Worm (Caenorhabditis elegans): Measurements from ENCODE around the gene srd-47.

DNA sequence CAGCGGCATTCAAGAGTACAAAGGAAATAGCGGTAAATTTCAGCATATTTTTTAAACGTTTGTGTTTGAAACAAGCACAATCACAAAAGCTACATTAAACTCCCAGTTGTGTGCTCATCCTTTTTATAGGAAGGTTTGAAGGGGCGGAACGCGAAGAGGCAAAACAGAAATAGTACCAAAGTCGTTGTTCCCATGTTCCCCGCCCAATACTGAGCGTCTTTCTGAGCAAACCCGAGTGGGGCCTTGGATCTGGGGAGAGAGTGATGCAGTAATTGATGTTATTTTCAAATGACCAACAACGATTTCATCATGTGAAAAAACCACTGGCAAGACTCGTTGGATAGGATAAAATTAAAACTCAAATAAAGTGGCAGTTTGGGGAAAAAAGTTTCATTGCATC is 7.9 kb downstream of the srd-47 start, which contains the start of gene zig-2:
- TF ChIP-seq nhr-11 (tag; optimal IDR thresholded peaks at IDR 0.05) (no peak), ceh-28 (tag; optimal IDR thresholded peaks at IDR 0.05) (no peak), fos-1 (tag; optimal IDR thresholded peaks at IDR 0.05) (no peak), nhr-43 (tag; optimal IDR thresholded peaks at IDR 0.05; ENCODE audit: poor library complexity, severe bottlenecking) (no peak), ceh-16 (tag; optimal IDR thresholded peaks at IDR 0.05) (no peak)
